Fruit fly (Drosophila melanogaster) ovary, adult (tissue): ENCODE results near the gene Chc.

ENCODE experiments used
- CG17801 ChIP-seq: fragments of 200-800 bp; optimal IDR thresholded peaks from 2 replicates; lab custom pipeline; 2019; ENCODE audit warnings: missing biosample characterization, mild to moderate bottlenecking, missing genetic modification characterization, moderate library complexity; ENCODE audit not compliant: partially characterized antibody

Gene Chc

dm6 chrX:15849021-15849420 lies 13.7 kb upstream of the Chc start, which contains the start of gene sun:
TSS of gene sun (minus strand) at chrX:15849258.
- TF ChIP-seq CG17801: peak; percentile 19

DNA sequence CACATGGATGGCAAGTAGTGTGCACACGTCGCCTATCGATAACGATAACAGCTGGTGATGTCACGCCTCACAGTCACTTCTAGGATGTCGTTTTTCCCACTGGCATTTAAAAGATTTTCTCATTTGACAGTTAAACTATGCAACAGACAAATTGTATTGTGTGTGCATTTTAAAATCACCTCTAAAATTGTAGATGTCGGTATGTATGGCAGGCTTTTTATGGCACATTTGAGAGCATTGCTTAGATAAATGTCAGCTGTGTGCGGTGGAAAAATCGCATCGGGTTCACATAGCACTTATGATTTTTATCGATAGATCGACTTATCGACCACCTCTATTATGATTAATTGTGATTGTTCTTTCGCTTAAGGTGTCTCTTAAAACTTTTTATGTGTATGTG lies 8.8 kb upstream of the Chc start, which contains the start of the genes ArgRS and CG8578:
ArgRS (minus strand) TSS at position 7 of the 400 bp plus-strand sequence.
CG8578 (plus strand) TSS at position 338 of the 400 bp plus-strand sequence.
- TF ChIP-seq CG17801: peak; percentile 20

- TF ChIP-seq CG17801: no peak
Measured at dm6 chrX:15841346-15841745, 6.1 kb upstream of the Chc start.

DNA sequence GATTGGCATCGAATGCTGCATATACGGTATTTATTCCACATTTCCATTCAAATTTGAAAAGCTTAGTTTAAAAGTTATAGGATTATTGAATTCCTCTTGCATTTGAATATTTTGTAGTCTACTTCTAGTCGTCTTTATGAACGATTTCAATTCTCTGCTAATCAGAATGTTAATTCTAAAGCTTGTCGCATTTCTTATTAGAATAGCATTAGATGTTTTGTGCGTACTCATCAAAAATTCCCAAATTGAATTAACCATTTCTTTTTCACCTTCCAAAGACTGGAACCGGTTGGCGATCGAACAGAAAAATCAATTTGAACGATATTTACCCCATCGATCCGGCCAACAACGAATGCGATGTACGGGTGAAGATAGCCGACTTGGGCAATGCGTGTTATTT lies 4.7 kb upstream of the Chc start:
- no peak for TF ChIP-seq CG17801

DNA sequence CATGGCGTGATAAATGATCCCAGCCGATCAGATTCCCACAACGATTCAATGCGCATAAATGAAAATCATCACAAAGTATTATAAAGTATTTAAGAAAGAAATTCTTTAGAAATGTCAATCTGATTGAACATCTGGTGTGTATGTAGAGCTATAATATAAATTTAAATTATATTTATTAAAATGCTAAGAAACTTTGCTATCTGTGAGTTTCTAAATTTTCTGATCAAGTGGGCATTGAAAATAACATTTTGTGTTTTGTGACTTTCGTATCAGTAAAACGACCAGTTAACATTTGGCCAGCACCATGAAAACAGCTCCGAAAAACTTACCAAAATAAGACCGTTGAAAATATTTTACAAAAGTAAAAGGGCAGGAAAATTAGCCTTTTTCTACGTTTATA lies 2.2 kb upstream of the Chc start, which contains the start of gene CG8565:
CG8565 (plus strand) TSS at position 301 of the 400 bp plus-strand sequence.
- no peak for TF ChIP-seq CG17801

- TF ChIP-seq CG17801: no peak
Measured at dm6 chrX:15834594-15835236, 575 bp downstream of the Chc start.

DNA sequence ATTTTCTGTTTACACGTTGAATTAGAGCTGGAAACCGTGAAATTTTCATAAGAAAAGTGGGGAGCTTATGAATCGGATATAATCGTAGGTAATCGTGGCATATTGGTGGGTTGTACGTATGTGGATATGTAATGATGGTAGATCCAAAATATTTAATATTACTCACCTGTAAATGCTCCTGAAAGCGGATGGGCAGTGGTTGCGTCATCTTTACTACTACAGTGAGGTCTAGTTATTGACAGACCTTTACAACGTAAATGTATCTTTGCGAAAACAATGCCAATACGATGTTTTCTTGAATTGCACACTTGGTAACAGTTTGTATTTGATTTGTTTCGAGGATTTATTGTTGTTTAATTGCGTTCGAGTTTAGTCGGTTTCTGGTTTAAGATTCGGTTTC lies 1.3 kb downstream of the Chc start:
- TF ChIP-seq CG17801: no peak

DNA sequence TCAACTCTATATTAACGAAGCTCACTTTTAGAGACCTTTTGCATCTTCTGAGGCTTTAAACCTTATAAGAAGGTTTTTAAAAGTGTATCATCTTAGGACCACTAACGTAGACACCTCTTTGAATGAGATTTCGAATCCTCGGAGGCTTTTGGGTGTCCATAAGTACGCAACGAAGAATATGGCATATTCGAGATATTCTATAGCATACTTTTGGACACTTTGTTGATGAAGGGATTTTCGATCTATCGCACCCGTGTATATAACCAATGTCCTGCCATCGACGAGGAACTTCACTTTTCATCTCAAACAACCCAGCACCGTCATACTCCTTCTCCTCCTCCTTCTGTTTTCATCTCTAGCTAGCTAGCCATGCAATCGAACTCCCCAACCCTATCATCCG lies 12.9 kb downstream of the Chc start:
- TF ChIP-seq CG17801: no peak

dm6 chrX:15818608-15819184 lies 16.6 kb downstream of the Chc start:
- TF ChIP-seq CG17801: no peak

- TF ChIP-seq CG17801: no peak
Measured at dm6 chrX:15817823-15818222, 17.5 kb downstream of the Chc start.

dm6 chrX:15816905-15817304 lies 18.4 kb downstream of the Chc start:
- TF ChIP-seq CG17801: no peak

DNA sequence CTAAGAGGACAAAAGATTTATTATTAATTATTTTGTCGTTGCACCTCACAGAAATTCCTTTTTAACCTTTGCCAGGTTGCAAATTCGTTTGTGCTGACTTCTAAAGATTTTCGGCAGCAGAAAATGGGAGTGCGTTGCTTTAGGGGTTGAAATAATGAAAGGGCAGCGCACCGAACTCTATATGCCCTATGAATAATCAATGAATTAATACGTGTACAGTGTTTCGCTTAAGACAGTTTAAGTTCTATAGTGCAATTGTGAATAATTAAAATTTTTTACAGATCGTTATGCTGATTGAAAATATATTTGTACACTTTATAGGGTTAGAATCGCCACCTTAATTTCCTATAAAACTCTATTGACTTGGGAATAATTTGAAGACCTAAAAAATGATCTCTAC lies 19.2 kb downstream of the Chc start:
- no peak for TF ChIP-seq CG17801

dm6 chrX:15814485-15814884 lies 20.8 kb downstream of the Chc start:
- TF ChIP-seq CG17801: no peak

- TF ChIP-seq CG17801: no peak
Measured at dm6 chrX:15813224-15813623, 22.1 kb downstream of the Chc start.

- no peak for TF ChIP-seq CG17801
Measured at dm6 chrX:15812615-15812995, 22.7 kb downstream of the Chc start.

DNA sequence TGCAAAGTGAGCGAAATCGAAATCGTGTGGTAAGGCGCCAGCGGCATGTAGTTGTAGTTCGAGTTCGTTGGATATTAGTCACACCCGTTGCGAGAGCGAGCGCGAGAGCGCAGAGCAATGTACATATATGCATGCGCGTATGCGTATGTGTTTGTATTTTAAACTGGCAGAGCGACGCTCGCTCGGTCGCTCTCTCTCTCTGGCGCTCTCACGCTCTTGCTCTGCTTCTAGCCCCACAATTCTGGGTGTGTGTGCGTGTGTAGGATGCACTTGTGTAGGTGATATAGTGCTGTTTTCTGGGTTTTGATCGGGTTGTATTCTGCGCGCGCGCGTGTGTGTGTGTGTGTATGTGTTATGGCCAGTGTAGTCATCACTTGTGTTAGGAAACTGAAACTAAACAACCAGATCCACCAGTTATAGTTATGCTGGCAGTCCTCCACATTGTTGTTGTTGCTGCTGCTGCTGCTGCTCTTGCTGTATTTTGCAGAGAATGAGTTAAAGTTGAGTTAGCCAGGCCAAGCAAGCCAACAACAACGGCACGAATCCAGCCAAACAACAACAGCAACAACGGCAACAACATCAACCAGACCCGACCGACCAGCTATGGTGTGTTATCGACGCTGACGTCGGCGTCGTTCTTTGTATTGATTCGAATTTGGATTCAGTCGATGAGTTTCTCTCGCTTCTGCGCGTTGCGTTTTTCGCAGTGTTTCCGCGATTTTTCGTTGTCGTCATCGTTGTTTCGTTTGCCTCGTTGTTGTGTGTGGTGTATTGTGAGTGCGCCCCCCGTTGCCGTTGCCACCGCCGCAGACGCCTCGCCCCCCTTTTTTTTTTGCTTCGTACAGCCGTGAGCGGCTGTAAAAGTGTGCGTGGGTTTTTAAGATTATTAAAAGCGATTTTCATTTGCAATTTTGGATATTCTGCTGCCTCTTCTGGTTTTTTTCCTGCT lies 23.4 kb downstream of the Chc start:
- TF ChIP-seq CG17801: peak; percentile 84

dm6 chrX:15809255-15809654 lies 26.0 kb downstream of the Chc start, which contains the start of gene CG8509:
TSS of gene CG8509 (plus strand) at chrX:15809555.
- no peak for TF ChIP-seq CG17801
